In the genomic region with DNA sequence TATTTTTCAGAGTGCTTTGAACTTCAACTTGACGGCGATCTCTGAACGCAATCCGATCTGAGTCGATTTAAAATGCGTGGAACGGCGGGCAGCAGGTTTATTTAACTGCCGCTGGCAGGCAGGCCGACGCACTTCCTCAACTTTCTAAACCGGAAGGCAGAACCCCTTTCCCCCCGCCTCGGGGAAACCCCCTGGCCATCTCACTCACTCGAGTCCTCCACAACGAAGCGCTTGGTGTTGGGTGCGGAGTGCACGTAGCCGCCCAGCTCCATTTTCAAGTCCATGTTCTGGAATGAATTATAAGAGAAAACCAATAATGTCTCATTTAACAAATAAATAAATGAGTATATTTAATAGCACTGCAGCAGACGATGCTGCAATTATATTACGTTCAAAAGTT, we compare ENCODE assay signal across 4 fruit fly cellular contexts.
TF ChIP-seq lines count a peak whose summit lies in the region.

No protein-coding gene starts in this region.

- TF ChIP-seq CTCF in whole organism, embryonic (GFP tag; optimal IDR thresholded peaks at IDR 0.05; lab: Kevin White, UChicago), result no peak

TF ChIP-seq in whole organism, embryonic, 481 proteins besides CTCF, POLR2A, EP300 and RAD21:
- peak; percentile 58; the same call in 1 of the 2 replicates for TF ChIP-seq aop (GFP tag; IDR thresholded peaks at IDR 0.05; lab: Robert Waterston, UW)
- TF ChIP-seq CG31224 (GFP tag; IDR thresholded peaks at IDR 0.05; lab: Robert Waterston, UW), result no peak

TF ChIP-seq in whole organism, prepupa, 60 proteins besides CTCF, POLR2A, EP300 and RAD21:
- TF ChIP-seq CG32006 (GFP tag; optimal IDR thresholded peaks at IDR 0.05; lab: Kevin White, UChicago) (no peak), Met (GFP tag; optimal IDR thresholded peaks at IDR 0.05; lab: Kevin White, UChicago) (peak; percentile 4), CG7368 (GFP tag; optimal IDR thresholded peaks at IDR 0.05; lab: Kevin White, UChicago) (no peak), Eip78C (GFP tag; lab: Kevin White, UChicago) (peak; percentile 51), CG11294 (GFP tag; IDR thresholded peaks at IDR 0.05; lab: Robert Waterston, UW) (no peak), CG8632 (GFP tag; optimal IDR thresholded peaks at IDR 0.05; lab: Kevin White, UChicago) (no peak), salr (GFP tag; optimal IDR thresholded peaks at IDR 0.05; lab: Kevin White, UChicago) (no peak), Gug (GFP tag; IDR thresholded peaks at IDR 0.05; lab: Robert Waterston, UW) (no peak), svp (GFP tag; lab: Kevin White, UChicago) (no peak), CG4318 (GFP tag; optimal IDR thresholded peaks at IDR 0.05; lab: Kevin White, UChicago) (no peak), acj6 (GFP tag; optimal IDR thresholded peaks at IDR 0.05; lab: Kevin White, UChicago) (no peak), cyc (GFP tag; optimal IDR thresholded peaks at IDR 0.05; lab: Kevin White, UChicago) (no peak), dsx (GFP tag; optimal IDR thresholded peaks at IDR 0.05; lab: Kevin White, UChicago; ENCODE audit: poor library complexity, severe bottlenecking) (no peak), Eip75B (GFP tag; optimal IDR thresholded peaks at IDR 0.05; lab: Kevin White, UChicago) (no peak)

TF ChIP-seq in whole organism, pupa, 21 proteins besides CTCF, POLR2A, EP300 and RAD21:
- TF ChIP-seq CG4496 (GFP tag; IDR thresholded peaks at IDR 0.05; lab: Robert Waterston, UW) (0 out of 3 replicates have a peak, but pooled peaks have one; percentile 49), CG10348 (GFP tag; IDR thresholded peaks at IDR 0.05; lab: Robert Waterston, UW) (no peak), Pif1A (GFP tag; optimal IDR thresholded peaks at IDR 0.05; lab: Kevin White, UChicago) (no peak)
TF ChIP-seq in whole organism, pupa: peak in this region for 1.

TF ChIP-seq in whole organism, wandering third instar larva, 38 proteins besides CTCF, POLR2A, EP300 and RAD21:
- TF ChIP-seq CrebA (GFP tag; optimal IDR thresholded peaks at IDR 0.05; lab: Kevin White, UChicago; ENCODE audit: borderline replicate concordance) (no peak), Rel (GFP tag; optimal IDR thresholded peaks at IDR 0.05; lab: Kevin White, UChicago) (no peak), Rel (tag; optimal IDR thresholded peaks at IDR 0.05; lab: Kevin White, UChicago) (peak; percentile 72)
TF ChIP-seq in whole organism, wandering third instar larva: peak in this region for 1.
